Worm (Caenorhabditis elegans): ENCODE data around the gene cyp-14A5.

DNA sequence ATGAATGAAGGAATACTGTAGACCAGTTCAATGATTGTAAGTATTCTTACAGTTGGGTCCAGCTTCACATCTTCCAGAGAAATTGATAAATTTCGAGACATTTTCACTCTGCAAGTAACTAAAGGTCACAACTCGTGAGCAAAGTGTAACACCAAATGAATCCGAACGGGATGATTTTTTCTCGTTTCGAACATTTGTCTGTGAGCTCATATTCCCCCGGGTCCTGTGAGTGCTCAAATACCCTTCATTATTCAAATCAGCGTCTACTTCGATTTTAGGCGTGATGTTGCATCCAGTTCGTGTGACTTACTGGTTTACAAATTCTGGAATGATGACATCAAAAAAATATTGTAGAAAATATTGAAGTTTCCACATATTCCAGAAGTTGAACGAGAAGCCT lies 42.3 kb upstream of the cyp-14A5 start, which contains the start of gene srg-68:
- TF ChIP-seq lsy-12 (tag; optimal IDR thresholded peaks at IDR 0.05) (no peak), mml-1 (tag; optimal IDR thresholded peaks at IDR 0.05) (no peak), lin-15B (tag; optimal IDR thresholded peaks at IDR 0.05) (no peak), egl-27 (tag; optimal IDR thresholded peaks at IDR 0.05) (no peak), fos-1 (tag; optimal IDR thresholded peaks at IDR 0.05) (no peak), pqm-1 (tag; optimal IDR thresholded peaks at IDR 0.05) (no peak), tbx-2 (tag; optimal IDR thresholded peaks at IDR 0.05) (no peak), skn-1 (tag; optimal IDR thresholded peaks at IDR 0.05) (no peak), aly-2 (tag; optimal IDR thresholded peaks at IDR 0.05) (no peak), nhr-12 (tag; optimal IDR thresholded peaks at IDR 0.05) (no peak), snpc-4 (tag; optimal IDR thresholded peaks at IDR 0.05) (no peak), daf-12 (tag; optimal IDR thresholded peaks at IDR 0.05) (no peak)
